Worm (Caenorhabditis elegans) whole organism, L4 larva: ENCODE results near the gene grld-1.

ENCODE experiments used
- F10B5.3 ChIP-seq: sonication (generic microtip); optimal IDR thresholded peaks from 2 replicates; lab custom pipeline; 2016; ENCODE audit warnings: mild to moderate bottlenecking, missing genetic modification characterization, missing compliant biosample characterization
- F44E2.7 ChIP-seq: fragments of 200-800 bp; sonication (Bioruptor generic); IDR thresholded peaks from 2 replicates; pipeline ENCODE4 v2.1.2; 2022; ENCODE audit warnings: missing genetic modification characterization, missing compliant biosample characterization
- F49E8.2 ChIP-seq: sonication (generic microtip); optimal IDR thresholded peaks from 2 replicates; lab custom pipeline; 2016; ENCODE audit warnings: missing compliant biosample characterization, mild to moderate bottlenecking, missing genetic modification characterization, borderline replicate concordance
- T20F7.1 ChIP-seq: fragments of 200-800 bp; sonication (Bioruptor generic); optimal IDR thresholded peaks from 2 replicates; lab custom pipeline; 2018; ENCODE audit warnings: mild to moderate bottlenecking, missing genetic modification characterization, missing compliant biosample characterization
- Y105C5A.15 ChIP-seq: fragments of 200-800 bp; sonication (Bioruptor generic); IDR thresholded peaks from 2 replicates; pipeline ENCODE4 v1.3.6; 2022; ENCODE audit warnings: missing genetic modification characterization, missing compliant biosample characterization
- Y48G9A.11 ChIP-seq: fragments of 200-800 bp; sonication (Bioruptor generic); IDR thresholded peaks from 2 replicates; pipeline ENCODE4 v1.3.6; 2022; ENCODE audit warnings: missing genetic modification reagents, missing genetic modification characterization, missing compliant biosample characterization
- ZK337.2 ChIP-seq: fragments of 200-800 bp; sonication (Bioruptor generic); IDR thresholded peaks from 2 replicates; pipeline ENCODE4 v1.3.6; 2022; ENCODE audit warnings: missing genetic modification reagents, missing genetic modification characterization, missing compliant biosample characterization
- aha-1 ChIP-seq: fragments of 150-350 bp; peaks from one replicate; lab custom pipeline; 2014; ENCODE audit warnings: missing biosample characterization, missing genetic modification characterization
- cey-2 ChIP-seq: sonication (generic microtip); optimal IDR thresholded peaks from 3 replicates; lab custom pipeline; 2017; ENCODE audit warnings: missing genetic modification characterization, mild to moderate bottlenecking, missing compliant biosample characterization, antibody characterized with exemption, borderline replicate concordance; ENCODE audit not compliant: insufficient read depth
- daf-19 ChIP-seq: fragments of 200-800 bp; sonication (Bioruptor generic); conservative IDR thresholded peaks from 2 replicates; pipeline ENCODE4 v1.3.6; 2022; ENCODE audit warnings: missing genetic modification characterization, missing compliant biosample characterization
- dmd-9 ChIP-seq: fragments of 200-800 bp; sonication (Bioruptor generic); IDR thresholded peaks from 2 replicates; pipeline ENCODE4 v1.3.6; 2022; ENCODE audit warnings: missing genetic modification reagents, missing genetic modification characterization, missing compliant biosample characterization
- egl-27 ChIP-seq: sonication (generic microtip); optimal IDR thresholded peaks from 3 replicates; lab custom pipeline; 2017; ENCODE audit warnings: missing biosample characterization, missing genetic modification reagents, missing genetic modification characterization
- egl-43 ChIP-seq: fragments of 200-800 bp; sonication (Bioruptor generic); IDR thresholded peaks from 2 replicates; pipeline ENCODE4 v1.3.6; 2022; ENCODE audit warnings: missing genetic modification reagents, missing genetic modification characterization, missing compliant biosample characterization
- fkh-10 ChIP-seq: fragments of 150-350 bp; optimal IDR thresholded peaks from 2 replicates; lab custom pipeline; 2014; ENCODE audit warnings: missing biosample characterization, missing genetic modification reagents, missing genetic modification characterization
- gei-8 ChIP-seq: fragments of 200-800 bp; sonication (Bioruptor generic); optimal IDR thresholded peaks from 2 replicates; lab custom pipeline; 2018; ENCODE audit warnings: mild to moderate bottlenecking, missing genetic modification characterization, missing compliant biosample characterization
- lin-1 ChIP-seq: fragments of 200-800 bp; sonication (Bioruptor generic); IDR thresholded peaks from 2 replicates; pipeline ENCODE4 v1.3.6; 2022; ENCODE audit warnings: missing genetic modification reagents, missing genetic modification characterization, missing compliant biosample characterization
- lir-3 ChIP-seq: sonication (generic microtip); optimal IDR thresholded peaks from 2 replicates; lab custom pipeline; 2016; ENCODE audit warnings: mild to moderate bottlenecking, missing genetic modification characterization, missing compliant biosample characterization
- mdl-1 ChIP-seq, 2 experiments: fragments of 150-350 bp in 1 of 2; sonication (generic microtip) in 1 of 2; optimal IDR thresholded peaks; 2 replicates each; lab custom pipeline; 2014 to 2017; ENCODE audit warnings: missing biosample characterization in 2 of 2, missing genetic modification characterization in 2 of 2
- mdt-29 ChIP-seq: fragments of 200-800 bp; sonication (Bioruptor generic); IDR thresholded peaks from 2 replicates; pipeline ENCODE4 v1.3.6; 2022; ENCODE audit warnings: missing genetic modification reagents, missing genetic modification characterization, missing compliant biosample characterization
- mep-1 ChIP-seq: fragments of 150-350 bp; sonication (generic microtip); optimal IDR thresholded peaks from 3 replicates; lab custom pipeline; 2014; ENCODE audit warnings: missing biosample characterization, missing genetic modification characterization
- mxl-3 ChIP-seq: fragments of 200-800 bp; sonication (Bioruptor generic); optimal IDR thresholded peaks from 2 replicates; lab custom pipeline; 2018; ENCODE audit warnings: mild to moderate bottlenecking, missing genetic modification characterization, missing compliant biosample characterization
- nhr-10 ChIP-seq: fragments of 150-350 bp; optimal IDR thresholded peaks from 2 replicates; lab custom pipeline; 2014; ENCODE audit warnings: missing biosample characterization, missing genetic modification characterization
- nhr-102 ChIP-seq: sonication (generic microtip); optimal IDR thresholded peaks from 2 replicates; lab custom pipeline; 2016; ENCODE audit warnings: mild to moderate bottlenecking, missing genetic modification characterization, moderate library complexity, missing compliant biosample characterization
- nhr-237 ChIP-seq: sonication (generic microtip); optimal IDR thresholded peaks from 2 replicates; lab custom pipeline; 2017; ENCODE audit warnings: missing biosample characterization, missing genetic modification characterization
- nhr-25 ChIP-seq: sonication (generic microtip); optimal IDR thresholded peaks from 2 replicates; lab custom pipeline; 2017; ENCODE audit warnings: missing genetic modification characterization, mild to moderate bottlenecking, missing compliant biosample characterization, antibody characterized with exemption, moderate library complexity, borderline replicate concordance; ENCODE audit not compliant: insufficient read depth
- nhr-41 ChIP-seq: fragments of 200-800 bp; sonication (Bioruptor generic); IDR thresholded peaks from 2 replicates; pipeline ENCODE4 v1.3.6; 2022; ENCODE audit warnings: missing genetic modification reagents, missing genetic modification characterization, missing compliant biosample characterization
- nhr-42 ChIP-seq: fragments of 200-800 bp; sonication (Bioruptor generic); IDR thresholded peaks from 2 replicates; pipeline ENCODE4 v1.3.6; 2022; ENCODE audit warnings: missing genetic modification characterization, missing compliant biosample characterization
- nhr-76 ChIP-seq: fragments of 150-350 bp; optimal IDR thresholded peaks from 2 replicates; lab custom pipeline; 2014; ENCODE audit warnings: missing biosample characterization, missing genetic modification characterization
- nhr-77 ChIP-seq: fragments of 150-350 bp; optimal IDR thresholded peaks from 2 replicates; lab custom pipeline; 2014; ENCODE audit warnings: missing biosample characterization, missing genetic modification characterization
- rbr-2 ChIP-seq: sonication (generic microtip); optimal IDR thresholded peaks from 2 replicates; lab custom pipeline; 2016; ENCODE audit warnings: missing genotype, missing genetic modification characterization, missing compliant biosample characterization
- sdz-12 ChIP-seq: fragments of 200-800 bp; sonication (Bioruptor generic); optimal IDR thresholded peaks from 2 replicates; lab custom pipeline; 2018; ENCODE audit warnings: mild to moderate bottlenecking, missing genetic modification characterization, missing compliant biosample characterization
- set-16 ChIP-seq: fragments of 200-800 bp; sonication (Bioruptor generic); IDR thresholded peaks from 2 replicates; pipeline ENCODE4 v1.3.6; 2022; ENCODE audit warnings: missing genetic modification reagents, missing genetic modification characterization, missing compliant biosample characterization
- snpc-4 ChIP-seq: fragments of 150-350 bp; optimal IDR thresholded peaks from 2 replicates; lab custom pipeline; 2014; ENCODE audit warnings: missing biosample characterization, missing genetic modification characterization
- spr-3 ChIP-seq: fragments of 200-800 bp; sonication (Bioruptor generic); optimal IDR thresholded peaks from 2 replicates; lab custom pipeline; 2018; ENCODE audit warnings: mild to moderate bottlenecking, missing genetic modification characterization, missing compliant biosample characterization
- tra-1 ChIP-seq: fragments of 200-800 bp; sonication (Bioruptor generic); IDR thresholded peaks from 2 replicates; pipeline ENCODE4 v1.3.6; 2022; ENCODE audit warnings: missing genetic modification reagents, missing genetic modification characterization, missing compliant biosample characterization
- unc-130 ChIP-seq: sonication (generic microtip); optimal IDR thresholded peaks from 2 replicates; lab custom pipeline; 2016; ENCODE audit warnings: missing genetic modification reagents, missing genetic modification characterization, missing compliant biosample characterization
- unc-62 ChIP-seq, 3 experiments: fragments of 150-350 bp in 1 of 3; sonication (generic microtip); optimal IDR thresholded peaks in 2 of 3; peaks in 1 of 3; 1 replicate in 1 of 3; 2 replicates in 2 of 3; lab custom pipeline; 2014 to 2017; ENCODE audit warnings: missing biosample characterization in 3 of 3, missing genetic modification characterization in 3 of 3, missing genetic modification reagents in 3 of 3, missing genotype in 1 of 3
- zag-1 ChIP-seq: fragments of 150-350 bp; optimal IDR thresholded peaks from 2 replicates; lab custom pipeline; 2014; ENCODE audit warnings: missing biosample characterization, missing genetic modification characterization
- zfp-3 ChIP-seq: fragments of 200-800 bp; sonication (Bioruptor generic); conservative IDR thresholded peaks from 2 replicates; pipeline ENCODE4 v1.3.6; 2022; ENCODE audit warnings: missing genetic modification reagents, missing genetic modification characterization, missing compliant biosample characterization
- zip-11 ChIP-seq: fragments of 200-800 bp; sonication (Bioruptor generic); IDR thresholded peaks from 2 replicates; pipeline ENCODE4 v1.3.6; 2022; ENCODE audit warnings: missing genetic modification characterization, missing compliant biosample characterization
- zip-2 ChIP-seq: fragments of 150-350 bp; optimal IDR thresholded peaks from 2 replicates; lab custom pipeline; 2014; ENCODE audit warnings: missing biosample characterization, missing genetic modification characterization
- ztf-11 ChIP-seq: fragments of 150-350 bp; optimal IDR thresholded peaks from 2 replicates; lab custom pipeline; 2014; ENCODE audit warnings: missing biosample characterization, missing genetic modification characterization

The grld-1 gene

DNA sequence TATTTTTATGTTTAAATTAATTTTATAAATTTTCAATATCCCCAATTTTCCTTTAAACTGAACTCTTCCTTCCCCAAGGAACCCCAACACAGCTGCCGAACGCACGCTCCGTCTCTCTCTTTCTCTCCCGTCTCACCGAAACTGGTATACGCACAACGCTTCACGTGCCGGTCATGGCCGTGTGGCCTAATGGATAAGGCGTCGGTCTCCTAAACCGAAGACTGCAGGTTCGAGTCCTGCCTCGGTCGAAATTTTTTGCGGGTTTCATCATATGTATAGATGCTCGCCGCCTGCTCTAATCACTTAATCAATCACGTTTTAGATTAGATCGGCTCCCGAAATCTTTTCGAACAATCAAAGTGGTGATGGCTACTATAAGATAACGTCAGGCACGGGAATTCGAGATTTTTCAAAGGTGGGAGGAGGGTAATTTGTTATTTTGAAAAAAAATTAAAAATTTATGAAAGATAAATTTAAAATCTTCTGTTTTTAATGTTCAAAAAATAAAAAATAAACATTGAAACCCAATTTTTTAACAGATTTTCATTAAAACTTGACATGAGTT lies 18.2 kb upstream of the grld-1 start (continued):
- TF ChIP-seq mxl-3 (GFP tag; lab: Kevin White, UChicago): peak; percentile 72
- peak; percentile 40 for TF ChIP-seq gei-8 (GFP tag; lab: Kevin White, UChicago)
- peak; percentile 57 for TF ChIP-seq set-16 (GFP tag; lab: Robert Waterston, UW)
- no peak for TF ChIP-seq F49E8.2 (tag; lab: Kevin White, UChicago)
- no peak for TF ChIP-seq zip-2 (tag; lab: Kevin White, UChicago)

DNA sequence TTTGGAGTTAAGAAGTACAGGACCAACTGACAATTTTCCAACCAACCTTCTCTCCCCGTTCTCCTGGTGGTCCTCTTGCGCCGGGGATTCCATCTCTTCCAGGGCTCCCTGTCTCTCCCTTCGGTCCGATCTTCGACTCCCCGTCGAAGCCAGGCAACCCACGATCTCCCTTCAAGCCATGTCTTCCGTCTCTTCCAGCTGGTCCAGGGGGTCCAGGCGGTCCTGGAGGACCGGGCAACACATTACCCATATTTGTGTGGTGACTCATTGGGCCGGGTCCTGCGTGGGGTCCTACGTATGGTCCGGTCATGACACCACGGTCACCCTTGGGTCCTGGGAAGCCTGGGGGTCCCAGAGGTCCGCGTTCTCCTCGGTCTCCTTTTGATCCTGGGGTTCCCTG lies 15.3 kb upstream of the grld-1 start:
- no peak for TF ChIP-seq Y105C5A.15 (GFP tag; lab: Robert Waterston, UW)
- no peak for TF ChIP-seq lin-1
- TF ChIP-seq unc-62 (GFP tag; optimal IDR thresholded peaks at IDR 0.05 in 1 of 2; lab: Kevin White, UChicago): peak in 1 of 2 experiments; percentile 82
- TF ChIP-seq unc-62 (tag; optimal IDR thresholded peaks at IDR 0.05; lab: Kevin White, UChicago): no peak
- TF ChIP-seq set-16 (GFP tag; lab: Robert Waterston, UW): peak; percentile 89

DNA sequence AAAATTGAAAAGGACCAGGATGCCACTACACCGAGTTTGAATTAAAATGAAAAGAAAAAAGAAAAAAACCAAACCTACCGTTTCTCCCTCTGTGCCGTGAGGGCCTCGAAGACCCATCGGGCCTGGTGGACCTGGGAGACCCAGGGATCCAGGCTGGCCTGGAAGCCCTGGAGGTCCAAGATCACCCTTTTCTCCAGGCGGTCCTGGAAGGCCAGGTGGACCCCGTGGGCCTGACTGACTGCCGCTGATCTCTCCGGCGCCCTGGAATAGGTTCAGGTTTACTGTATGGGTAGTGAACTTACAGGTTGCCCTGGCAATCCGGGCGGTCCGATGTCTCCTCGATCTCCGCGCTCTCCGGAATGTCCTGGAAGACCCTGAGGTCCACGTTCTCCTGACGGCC lies 13.9 kb upstream of the grld-1 start:
- TF ChIP-seq aha-1: peak; percentile 93
- TF ChIP-seq set-16 (GFP tag; lab: Robert Waterston, UW): peak; percentile 95
- 0 out of 2 replicates have a peak, but pooled peaks have one; percentile 12 for TF ChIP-seq egl-43 (GFP tag; lab: Robert Waterston, UW)
- TF ChIP-seq nhr-237 (tag; lab: Kevin White, UChicago): no peak
- 0 out of 2 replicates have a peak, but pooled peaks have one; percentile 24 for TF ChIP-seq F44E2.7 (GFP tag; lab: Robert Waterston, UW)

DNA sequence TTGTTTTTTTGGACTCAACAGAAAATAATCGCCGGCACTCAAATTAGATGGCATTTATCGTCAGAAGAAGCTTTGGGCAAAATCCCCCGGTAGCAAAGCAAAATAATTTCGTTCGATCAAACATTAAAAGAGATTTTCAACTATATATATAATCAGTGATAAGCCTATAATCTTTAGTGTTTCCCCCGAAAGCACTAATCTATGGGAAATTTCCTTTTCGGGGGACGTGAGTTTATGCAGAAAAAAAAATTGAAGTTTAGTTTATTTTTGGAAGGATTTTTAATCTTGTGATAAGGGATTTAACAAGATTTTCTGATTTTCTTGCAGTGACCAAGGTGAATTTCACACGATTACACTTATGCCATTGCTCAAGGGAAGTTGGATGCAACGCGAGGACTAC lies 8.2 kb upstream of the grld-1 start:
- TF ChIP-seq aha-1 (peak; percentile 15), nhr-77 (no peak), mdt-29 (GFP tag; lab: Robert Waterston, UW) (no peak)
- TF ChIP-seq, all 104 proteins: peak for 1

DNA sequence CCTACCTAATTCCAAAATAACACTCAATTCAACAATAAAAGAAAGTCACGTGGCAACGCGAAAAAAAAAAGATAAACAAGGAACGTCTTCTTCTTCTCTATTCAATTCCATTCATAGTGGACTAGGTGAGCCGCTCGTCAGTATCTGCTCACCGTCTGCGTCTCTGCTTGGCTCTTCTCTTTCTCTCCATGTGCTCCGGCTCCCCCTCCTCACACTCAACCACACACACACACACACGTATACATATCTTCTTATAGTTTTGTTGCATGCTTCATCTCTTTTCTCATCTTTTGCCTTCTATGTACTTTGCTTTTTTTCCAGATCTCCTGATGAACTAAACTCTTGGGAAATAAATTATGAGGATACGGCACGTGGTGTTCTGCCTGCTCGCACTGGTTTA lies 6.4 kb upstream of the grld-1 start, which contains the start of gene daf-1:
TSS of gene daf-1 (plus strand) at position 322 of the 400 bp plus-strand sequence.
- TF ChIP-seq dmd-9 (no peak), cey-2 (tag; lab: Kevin White, UChicago) (no peak), rbr-2 (tag; lab: Kevin White, UChicago) (peak; percentile 27), mep-1 (peak; percentile 6), snpc-4 (tag; lab: Kevin White, UChicago) (no peak), unc-130 (GFP tag; lab: Kevin White, UChicago) (no peak), mdl-1 (tag; optimal IDR thresholded peaks at IDR 0.05; lab: Kevin White, UChicago) (peak in 1 of 2 experiments; percentile 89), nhr-42 (GFP tag; lab: Robert Waterston, UW) (no peak), daf-19 (GFP tag; lab: Robert Waterston, UW) (no peak), nhr-10 (tag; lab: Kevin White, UChicago) (no peak), zip-2 (tag; lab: Kevin White, UChicago) (no peak), fkh-10 (peak; percentile 46), nhr-41 (GFP tag; lab: Robert Waterston, UW) (no peak), mdt-29 (GFP tag; lab: Robert Waterston, UW) (no peak), nhr-237 (tag; lab: Kevin White, UChicago) (no peak), zfp-3 (GFP tag; lab: Robert Waterston, UW) (no peak), lir-3 (tag; lab: Kevin White, UChicago) (no peak), zip-11 (GFP tag; lab: Robert Waterston, UW) (no peak), F10B5.3 (tag; lab: Kevin White, UChicago) (no peak), egl-27 (tag; lab: Kevin White, UChicago) (no peak), sdz-12 (GFP tag; lab: Kevin White, UChicago) (no peak), T20F7.1 (GFP tag; lab: Kevin White, UChicago) (no peak), spr-3 (no peak), nhr-25 (tag; lab: Kevin White, UChicago) (no peak), Y48G9A.11 (GFP tag; lab: Robert Waterston, UW) (no peak), nhr-102 (tag; lab: Kevin White, UChicago) (no peak), zag-1 (tag; lab: Kevin White, UChicago) (no peak), tra-1 (GFP tag; lab: Robert Waterston, UW) (no peak), ZK337.2 (GFP tag; lab: Robert Waterston, UW) (no peak), Y105C5A.15 (GFP tag; lab: Robert Waterston, UW) (no peak), ztf-11 (tag; lab: Kevin White, UChicago) (no peak), nhr-76 (no peak)
